Worm (Caenorhabditis elegans) whole organism, L3 larva: ENCODE measurements around the gene Y50D4B.4.

Experiments used
- ama-1 ChIP-seq: fragments of 150-350 bp; optimal IDR thresholded peaks from 2 replicates; lab custom pipeline; 2018
- elt-1 ChIP-seq: fragments of 150-350 bp; optimal IDR thresholded peaks from 2 replicates; lab custom pipeline; 2014; ENCODE audit warnings: missing biosample characterization, missing genetic modification characterization
- lin-39 ChIP-seq: fragments of 150-350 bp; optimal IDR thresholded peaks from 2 replicates; lab custom pipeline; 2018; ENCODE audit warnings: missing biosample characterization, missing genetic modification reagents, missing genetic modification characterization
- mml-1 ChIP-seq: fragments of 150-350 bp; sonication (generic microtip); optimal IDR thresholded peaks from 3 replicates; lab custom pipeline; 2014; ENCODE audit warnings: missing biosample characterization, missing genetic modification characterization
- nhr-11 ChIP-seq: fragments of 150-350 bp; optimal IDR thresholded peaks from 2 replicates; lab custom pipeline; 2014; ENCODE audit warnings: missing biosample characterization, missing genetic modification characterization
- unc-62 ChIP-seq: fragments of 150-350 bp; sonication (generic microtip); optimal IDR thresholded peaks from 4 replicates; lab custom pipeline; 2014; ENCODE audit warnings: missing biosample characterization, missing genetic modification reagents, missing genetic modification characterization

DNA sequence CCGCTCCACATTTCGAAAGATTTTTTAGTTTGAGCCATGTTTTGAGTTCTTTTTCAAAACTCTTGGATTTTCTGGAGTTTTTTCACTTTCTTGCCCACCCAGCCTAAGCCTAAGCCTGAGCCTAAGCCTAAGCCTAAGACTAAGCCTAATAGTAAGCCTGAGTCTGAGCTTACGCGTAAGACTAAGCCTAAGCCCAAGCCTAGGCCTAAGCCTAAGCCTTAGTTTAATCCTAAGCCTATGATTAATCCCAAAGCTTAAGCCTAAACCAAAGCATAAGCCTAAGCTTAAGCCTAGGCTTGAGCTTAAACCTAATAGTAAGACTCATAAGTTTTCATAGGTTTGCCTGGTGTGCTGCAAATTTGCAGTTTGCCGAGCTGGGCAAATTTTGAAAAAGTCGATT lies 49.8 kb downstream of the Y50D4B.4 start:
- no peak for TF ChIP-seq elt-1 (tag; lab: Kevin White, UChicago)
- no peak for TF ChIP-seq unc-62 (GFP tag; lab: Kevin White, UChicago)
- TF ChIP-seq nhr-11: no peak
- no peak for TF ChIP-seq mml-1 (tag; lab: Kevin White, UChicago)
- no peak for TF ChIP-seq lin-39
- no peak for TF ChIP-seq ama-1 (lab: Kevin White, UChicago)
